Fruit fly (Drosophila melanogaster) whole organism, embryonic: ENCODE results near the gene Jhbp12.
A peak's percentile ranks its signal among the peaks of the same experiment; 100 is the strongest.

Source experiments
- Atf-2 ChIP-seq: fragments of 200-800 bp; sonication (Bioruptor generic); optimal IDR thresholded peaks from 2 replicates; lab custom pipeline; 2016; ENCODE audit warnings: missing biosample characterization, missing genetic modification characterization
- B-H2 ChIP-seq: fragments of 200-800 bp; sonication (Bioruptor generic); optimal IDR thresholded peaks from 2 replicates; lab custom pipeline; 2018; ENCODE audit warnings: missing biosample characterization, mild to moderate bottlenecking, missing genetic modification characterization
- Bgb ChIP-seq: fragments of 200-800 bp; sonication (Bioruptor generic); IDR thresholded peaks from 2 replicates; pipeline ENCODE4 v1.3.6; 2022; ENCODE audit warnings: missing biosample characterization, missing genetic modification characterization; ENCODE audit not compliant: partially characterized antibody
- CG10366 ChIP-seq: fragments of 200-800 bp; sonication (Bioruptor generic); IDR thresholded peaks from 2 replicates; pipeline ENCODE4 v1.3.6; 2022; ENCODE audit warnings: missing biosample characterization, missing genetic modification characterization
- CG10431 ChIP-seq: fragments of 200-800 bp; sonication (Bioruptor generic); optimal IDR thresholded peaks from 3 replicates; lab custom pipeline; 2018; ENCODE audit warnings: missing biosample characterization, mild to moderate bottlenecking, missing genetic modification characterization
- CG12155 ChIP-seq: fragments of 200-800 bp; sonication (Bioruptor generic); optimal IDR thresholded peaks from 3 replicates; lab custom pipeline; 2016; ENCODE audit warnings: missing biosample characterization, missing genetic modification characterization
- CG13296 ChIP-seq: fragments of 200-800 bp; sonication (Bioruptor generic); optimal IDR thresholded peaks from 3 replicates; lab custom pipeline; 2018; ENCODE audit warnings: missing biosample characterization, mild to moderate bottlenecking, missing genetic modification characterization
- CG14710 ChIP-seq: fragments of 200-800 bp; sonication (Bioruptor generic); optimal IDR thresholded peaks from 3 replicates; lab custom pipeline; 2019; ENCODE audit warnings: missing biosample characterization, mild to moderate bottlenecking, missing genetic modification characterization, moderate library complexity
- CG18619 ChIP-seq: fragments of 200-800 bp; sonication (Bioruptor generic); optimal IDR thresholded peaks from 3 replicates; lab custom pipeline; 2017; ENCODE audit warnings: missing biosample characterization, mild to moderate bottlenecking, missing genetic modification characterization
- CG2712 ChIP-seq: fragments of 200-800 bp; optimal IDR thresholded peaks from 3 replicates; lab custom pipeline; 2019; ENCODE audit warnings: missing biosample characterization, mild to moderate bottlenecking, missing genetic modification characterization, moderate library complexity
- CG32772 ChIP-seq: fragments of 200-800 bp; sonication (Bioruptor generic); IDR thresholded peaks from 2 replicates; pipeline ENCODE4 v1.3.6; 2022; ENCODE audit warnings: missing biosample characterization, missing genetic modification characterization
- CG33557 ChIP-seq: fragments of 200-800 bp; sonication (Bioruptor generic); optimal IDR thresholded peaks from 2 replicates; lab custom pipeline; 2019; ENCODE audit warnings: missing biosample characterization, mild to moderate bottlenecking, missing genetic modification characterization, moderate library complexity
- CG34224 ChIP-seq: fragments of 200-800 bp; sonication (Bioruptor generic); IDR thresholded peaks from 3 replicates; pipeline ENCODE4 v1.3.6; 2022; ENCODE audit warnings: missing biosample characterization, missing genetic modification characterization; ENCODE audit not compliant: partially characterized antibody
- CG34422 ChIP-seq: fragments of 200-800 bp; sonication (Bioruptor generic); IDR thresholded peaks from 3 replicates; pipeline ENCODE4 v1.3.6; 2022; ENCODE audit warnings: missing biosample characterization, missing genetic modification characterization
- CG3847 ChIP-seq: fragments of 200-800 bp; sonication (Bioruptor generic); IDR thresholded peaks from 2 replicates; pipeline ENCODE4 v1.3.6; 2022; ENCODE audit warnings: missing biosample characterization, missing genetic modification characterization
- CG42726 ChIP-seq: fragments of 200-800 bp; sonication (Bioruptor generic); IDR thresholded peaks from 2 replicates; pipeline ENCODE4 v1.3.6; 2022; ENCODE audit warnings: missing biosample characterization, missing genetic modification characterization; ENCODE audit not compliant: partially characterized antibody
- CG4617 ChIP-seq: fragments of 200-800 bp; sonication (Bioruptor generic); optimal IDR thresholded peaks from 3 replicates; lab custom pipeline; 2016; ENCODE audit warnings: missing biosample characterization, missing genetic modification characterization, borderline replicate concordance
- CG7839 ChIP-seq: fragments of 200-800 bp; sonication (Bioruptor generic); optimal IDR thresholded peaks from 3 replicates; lab custom pipeline; 2018; ENCODE audit warnings: missing biosample characterization, mild to moderate bottlenecking, missing genetic modification characterization, moderate library complexity
- CG7987 ChIP-seq: fragments of 200-800 bp; sonication (Bioruptor generic); optimal IDR thresholded peaks from 2 replicates; lab custom pipeline; 2018; ENCODE audit warnings: missing biosample characterization, mild to moderate bottlenecking, missing genetic modification characterization, moderate library complexity
- CG9797 ChIP-seq: fragments of 200-800 bp; sonication (Bioruptor generic); optimal IDR thresholded peaks from 3 replicates; lab custom pipeline; 2018; ENCODE audit warnings: missing biosample characterization, mild to moderate bottlenecking, missing genetic modification characterization
- CG9932 ChIP-seq: fragments of 200-800 bp; sonication (Bioruptor generic); IDR thresholded peaks from 2 replicates; pipeline ENCODE4 v1.3.6; 2022; ENCODE audit warnings: missing biosample characterization, missing genetic modification characterization
- CHES-1-like ChIP-seq: fragments of 200-800 bp; sonication (Bioruptor generic); optimal IDR thresholded peaks from 2 replicates; lab custom pipeline; 2016; ENCODE audit warnings: missing biosample characterization, missing genetic modification characterization
- GATAe ChIP-seq: fragments of 200-800 bp; sonication (Bioruptor generic); conservative IDR thresholded peaks from 2 replicates; pipeline ENCODE4 v1.3.6; 2022; ENCODE audit warnings: missing biosample characterization, missing genetic modification characterization
- HHEX ChIP-seq: fragments of 200-800 bp; sonication (Bioruptor generic); optimal IDR thresholded peaks from 3 replicates; lab custom pipeline; 2017; ENCODE audit warnings: missing biosample characterization, mild to moderate bottlenecking, missing genetic modification characterization, missing genetic modification reagents
- HLH4C ChIP-seq: fragments of 200-800 bp; sonication (Bioruptor generic); IDR thresholded peaks from 3 replicates; pipeline ENCODE4 v1.3.6; 2022; ENCODE audit warnings: missing biosample characterization, missing genetic modification characterization; ENCODE audit not compliant: partially characterized antibody
- Hr78 ChIP-seq, 2 experiments: fragments of 200-800 bp in 1 of 2; fragments of >200 bp in 1 of 2; sonication (Bioruptor generic) in 1 of 2; optimal IDR thresholded peaks; 2 replicates each; lab custom pipeline; 2017 to 2019; ENCODE audit warnings: missing biosample characterization in 2 of 2, missing genetic modification characterization in 2 of 2, mild to moderate bottlenecking in 1 of 2, moderate library complexity in 1 of 2
- TFAM ChIP-seq: fragments of 200-800 bp; sonication (Bioruptor generic); optimal IDR thresholded peaks from 2 replicates; lab custom pipeline; 2017; ENCODE audit warnings: missing biosample characterization, missing genetic modification characterization, inconsistent platforms
- Tbp ChIP-seq: fragments of >200 bp; optimal IDR thresholded peaks from 2 replicates; lab custom pipeline; 2018; ENCODE audit warnings: missing biosample characterization, missing genetic modification characterization
- ap ChIP-seq: fragments of 200-800 bp; sonication (Bioruptor generic); IDR thresholded peaks from 2 replicates; pipeline ENCODE4 v1.3.6; 2022; ENCODE audit warnings: missing biosample characterization, missing genetic modification characterization
- ash1 ChIP-seq: fragments of 200-800 bp; sonication (Bioruptor generic); optimal IDR thresholded peaks from 2 replicates; lab custom pipeline; 2018; ENCODE audit warnings: missing biosample characterization, mild to moderate bottlenecking, missing genetic modification characterization
- dimm ChIP-seq: fragments of 200-800 bp; sonication (Bioruptor generic); IDR thresholded peaks from 2 replicates; pipeline ENCODE4 v1.3.6; 2022; ENCODE audit warnings: missing biosample characterization, missing genetic modification characterization
- gfzf ChIP-seq: fragments of 200-800 bp; sonication (Bioruptor generic); optimal IDR thresholded peaks from 2 replicates; lab custom pipeline; 2016; ENCODE audit warnings: missing biosample characterization, mild to moderate bottlenecking, missing genetic modification characterization, moderate library complexity
- h ChIP-seq: fragments of >200 bp; optimal IDR thresholded peaks from 2 replicates; lab custom pipeline; 2017
- insv ChIP-seq, 2 experiments: fragments of 200-800 bp; sonication (Bioruptor generic); optimal IDR thresholded peaks; 3 replicates each; lab custom pipeline; 2016 to 2018; ENCODE audit warnings: missing biosample characterization in 2 of 2, missing genetic modification characterization in 2 of 2
- kay ChIP-seq: fragments of 200-800 bp; sonication (Bioruptor generic); optimal IDR thresholded peaks from 2 replicates; lab custom pipeline; 2016; ENCODE audit warnings: missing biosample characterization, missing genetic modification characterization
- mam ChIP-seq: fragments of 200-800 bp; sonication (Bioruptor generic); optimal IDR thresholded peaks from 3 replicates; lab custom pipeline; 2016; ENCODE audit warnings: missing biosample characterization, missing genetic modification characterization
- mld ChIP-seq: fragments of 200-800 bp; sonication (Bioruptor generic); IDR thresholded peaks from 3 replicates; pipeline ENCODE4 v1.3.6; 2022; ENCODE audit warnings: missing biosample characterization, missing genetic modification characterization; ENCODE audit not compliant: partially characterized antibody
- onecut ChIP-seq: fragments of 200-800 bp; sonication (Bioruptor generic); IDR thresholded peaks from 2 replicates; pipeline ENCODE4 v1.3.6; 2022; ENCODE audit warnings: missing biosample characterization, missing genetic modification characterization
- p53 ChIP-seq: fragments of 200-800 bp; sonication (Bioruptor generic); optimal IDR thresholded peaks from 2 replicates; lab custom pipeline; 2016; ENCODE audit warnings: missing biosample characterization, missing genetic modification characterization
- pb ChIP-seq: fragments of 200-800 bp; sonication (Bioruptor generic); optimal IDR thresholded peaks from 3 replicates; lab custom pipeline; 2016; ENCODE audit warnings: missing biosample characterization, missing genetic modification characterization
- pho ChIP-seq: fragments of 200-800 bp; sonication (Bioruptor generic); optimal IDR thresholded peaks from 2 replicates; lab custom pipeline; 2016; ENCODE audit warnings: missing biosample characterization, missing genetic modification characterization
- psq ChIP-seq: fragments of 200-800 bp; sonication (Bioruptor generic); optimal IDR thresholded peaks from 2 replicates; lab custom pipeline; 2017; ENCODE audit warnings: missing biosample characterization, missing genetic modification characterization
- salm ChIP-seq: fragments of 200-800 bp; sonication (Bioruptor generic); optimal IDR thresholded peaks from 2 replicates; lab custom pipeline; 2018; ENCODE audit warnings: missing biosample characterization, mild to moderate bottlenecking, missing genetic modification characterization
- shn ChIP-seq: fragments of 200-800 bp; sonication (Bioruptor generic); optimal IDR thresholded peaks from 3 replicates; lab custom pipeline; 2016; ENCODE audit warnings: missing biosample characterization, missing genetic modification characterization
- sima ChIP-seq: fragments of 200-800 bp; sonication (Bioruptor generic); optimal IDR thresholded peaks from 2 replicates; lab custom pipeline; 2016; ENCODE audit warnings: missing biosample characterization, missing genetic modification characterization
- slou ChIP-seq: fragments of 200-800 bp; sonication (Bioruptor generic); optimal IDR thresholded peaks from 3 replicates; lab custom pipeline; 2016; ENCODE audit warnings: missing biosample characterization, missing genetic modification characterization
- ssp ChIP-seq: fragments of 200-800 bp; sonication (Bioruptor generic); IDR thresholded peaks from 2 replicates; pipeline ENCODE4 v1.3.6; 2022; ENCODE audit warnings: missing biosample characterization, missing genetic modification characterization
- tgo ChIP-seq: fragments of 200-800 bp; sonication (Bioruptor generic); IDR thresholded peaks from 3 replicates; pipeline ENCODE4 v1.3.6; 2022; ENCODE audit warnings: missing biosample characterization, missing genetic modification characterization
- tna ChIP-seq: fragments of 200-800 bp; sonication (Bioruptor generic); IDR thresholded peaks from 2 replicates; pipeline ENCODE4 v1.3.6; 2022; ENCODE audit warnings: missing biosample characterization, missing genetic modification characterization; ENCODE audit not compliant: partially characterized antibody
- unc-4 ChIP-seq: fragments of 200-800 bp; sonication (Bioruptor generic); IDR thresholded peaks from 2 replicates; pipeline ENCODE4 v1.3.6; 2022; ENCODE audit warnings: missing biosample characterization, missing genetic modification characterization; ENCODE audit not compliant: partially characterized antibody
- wek ChIP-seq: fragments of 200-800 bp; sonication (Bioruptor generic); optimal IDR thresholded peaks from 3 replicates; lab custom pipeline; 2018; ENCODE audit warnings: missing biosample characterization, mild to moderate bottlenecking, missing genetic modification characterization, moderate library complexity

Jhbp12 gene

DNA sequence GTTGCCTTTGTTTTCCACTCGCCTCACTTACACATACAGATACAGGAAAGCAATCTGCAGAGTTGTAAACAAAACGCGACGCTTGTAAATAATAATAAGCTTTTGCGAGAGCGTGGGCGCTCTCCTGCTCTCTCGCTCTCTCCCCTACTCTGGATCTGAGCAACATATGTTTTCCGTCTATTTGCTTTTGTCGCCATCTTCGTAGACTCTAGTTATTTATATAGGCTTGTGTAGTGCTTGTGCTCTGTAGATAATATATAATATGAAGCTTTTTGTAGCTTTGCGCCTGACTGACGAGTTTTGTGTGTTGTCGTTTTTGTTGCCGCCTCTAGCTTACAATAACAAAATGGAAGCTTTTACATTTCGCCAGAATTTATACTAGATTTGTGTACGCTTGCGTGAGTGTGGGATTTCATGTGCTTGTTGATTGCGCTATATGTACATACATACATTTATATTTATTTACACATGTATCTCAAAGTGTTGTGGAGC lies 41.2 kb downstream of the Jhbp12 start (continued):
- TF ChIP-seq HLH4C (GFP tag; lab: Robert Waterston, UW) (no peak), Tbp (GFP tag; lab: Kevin White, UChicago) (no peak), HHEX (GFP tag; lab: Kevin White, UChicago) (peak; percentile 59), Atf-2 (GFP tag; lab: Kevin White, UChicago) (no peak), tgo (no peak), CG18619 (peak; percentile 37), CG32772 (no peak), sima (GFP tag; lab: Kevin White, UChicago) (no peak), CHES-1-like (GFP tag; lab: Kevin White, UChicago) (no peak), Hr78 (GFP tag; optimal IDR thresholded peaks at IDR 0.05; lab: Kevin White, UChicago) (peak in 1 of 2 experiments; percentile 26), CG9932 (GFP tag; lab: Robert Waterston, UW) (no peak), CG10431 (GFP tag; lab: Kevin White, UChicago) (peak; percentile 78), mld (GFP tag; lab: Robert Waterston, UW) (no peak), insv (GFP tag; optimal IDR thresholded peaks at IDR 0.05; lab: Kevin White, UChicago) (peak in 1 of 2 experiments; percentile 46), tna (GFP tag; lab: Robert Waterston, UW) (no peak), ash1 (GFP tag; lab: Kevin White, UChicago) (peak; percentile 5), CG14710 (tag; lab: Kevin White, UChicago) (peak; percentile 4), CG7839 (tag; lab: Kevin White, UChicago) (no peak), salm (tag; lab: Kevin White, UChicago) (peak; percentile 66), slou (no peak), dimm (no peak), CG42726 (GFP tag; lab: Robert Waterston, UW) (no peak), ap (no peak), CG13296 (GFP tag; lab: Kevin White, UChicago) (peak; percentile 86), GATAe (GFP tag; lab: Robert Waterston, UW) (no peak), CG10366 (GFP tag; lab: Robert Waterston, UW) (no peak), CG33557 (peak; percentile 40), ssp (GFP tag; lab: Robert Waterston, UW) (no peak), CG34422 (GFP tag; lab: Robert Waterston, UW) (peak; percentile 60; the same call in 1 of the 3 replicates), h (lab: Kevin White, UChicago) (no peak), CG2712 (tag; lab: Kevin White, UChicago) (peak; percentile 47), B-H2 (GFP tag; lab: Kevin White, UChicago) (peak; percentile 89), onecut (GFP tag; lab: Robert Waterston, UW) (peak; percentile 54), kay (GFP tag; lab: Kevin White, UChicago) (no peak), pho (GFP tag; lab: Kevin White, UChicago) (peak; percentile 32), TFAM (GFP tag; lab: Kevin White, UChicago) (no peak), mam (no peak), gfzf (GFP tag; lab: Kevin White, UChicago) (no peak), CG9797 (GFP tag; lab: Kevin White, UChicago) (no peak), unc-4 (GFP tag; lab: Robert Waterston, UW) (peak; percentile 43; the same call in 1 of the 2 replicates), pb (no peak), CG7987 (GFP tag; lab: Kevin White, UChicago) (peak; percentile 88), wek (GFP tag; lab: Kevin White, UChicago) (peak; percentile 64), CG12155 (no peak), CG34224 (GFP tag; lab: Robert Waterston, UW) (peak; percentile 49; the same call in 1 of the 3 replicates), CG3847 (GFP tag; lab: Robert Waterston, UW) (no peak), CG4617 (GFP tag; lab: Kevin White, UChicago) (no peak), p53 (GFP tag; lab: Kevin White, UChicago) (no peak), Bgb (GFP tag; lab: Robert Waterston, UW) (no peak), shn (GFP tag; lab: Kevin White, UChicago) (no peak), psq (peak; percentile 93)
